Worm (Caenorhabditis elegans) whole organism, late embryonic: ENCODE results near the gene dop-2.

Experiments
- C08G9.2 ChIP-seq: sonication (generic microtip); optimal IDR thresholded peaks from 2 replicates; lab custom pipeline; 2016; ENCODE audit warnings: mild to moderate bottlenecking, missing genetic modification characterization, moderate library complexity, missing compliant biosample characterization
- K09A11.1 ChIP-seq: sonication (generic microtip); optimal IDR thresholded peaks from 2 replicates; lab custom pipeline; 2017; ENCODE audit warnings: antibody characterized with exemption, mild to moderate bottlenecking, missing genetic modification characterization, missing compliant biosample characterization; ENCODE audit not compliant: insufficient read depth
- T23F11.4 ChIP-seq: fragments of 200-800 bp; sonication (Bioruptor generic); optimal IDR thresholded peaks from 2 replicates; lab custom pipeline; 2018; ENCODE audit warnings: mild to moderate bottlenecking, missing genetic modification characterization, missing compliant biosample characterization
- Y22D7AL.16 ChIP-seq: sonication (generic microtip); optimal IDR thresholded peaks from 2 replicates; lab custom pipeline; 2016; ENCODE audit warnings: missing genetic modification characterization, missing compliant biosample characterization
- ahr-1 ChIP-seq: sonication (generic microtip); optimal IDR thresholded peaks from 2 replicates; lab custom pipeline; 2016; ENCODE audit warnings: missing genetic modification characterization, missing compliant biosample characterization
- ceh-14 ChIP-seq: sonication (generic microtip); optimal IDR thresholded peaks from 2 replicates; lab custom pipeline; 2016; ENCODE audit warnings: missing genotype, missing genetic modification characterization, missing compliant biosample characterization
- ceh-18 ChIP-seq: sonication (generic microtip); optimal IDR thresholded peaks from 2 replicates; lab custom pipeline; 2016; ENCODE audit warnings: missing genetic modification characterization, missing compliant biosample characterization
- ceh-2 ChIP-seq: sonication (generic microtip); optimal IDR thresholded peaks from 2 replicates; lab custom pipeline; 2016; ENCODE audit warnings: missing genotype, missing genetic modification characterization, missing compliant biosample characterization
- ceh-22 ChIP-seq: sonication (generic microtip); optimal IDR thresholded peaks from 2 replicates; lab custom pipeline; 2017; ENCODE audit warnings: missing biosample characterization, missing genetic modification characterization
- ceh-30 ChIP-seq: fragments of 150-350 bp; optimal IDR thresholded peaks from 2 replicates; lab custom pipeline; 2014; ENCODE audit warnings: missing biosample characterization, missing genetic modification characterization
- ceh-31 ChIP-seq: sonication (generic microtip); optimal IDR thresholded peaks from 2 replicates; lab custom pipeline; 2016; ENCODE audit warnings: missing genetic modification characterization, missing compliant biosample characterization
- ceh-34 ChIP-seq: sonication (generic microtip); optimal IDR thresholded peaks from 2 replicates; lab custom pipeline; 2016; ENCODE audit warnings: mild to moderate bottlenecking, missing genetic modification characterization, missing compliant biosample characterization
- ceh-45 ChIP-seq: fragments of 200-800 bp; sonication (Bioruptor generic); IDR thresholded peaks from 2 replicates; pipeline ENCODE4 v1.3.6; 2022; ENCODE audit warnings: missing genetic modification reagents, missing genetic modification characterization, missing compliant biosample characterization
- ceh-48 ChIP-seq: sonication (generic microtip); optimal IDR thresholded peaks from 2 replicates; lab custom pipeline; 2016; ENCODE audit warnings: missing genetic modification characterization, inconsistent platforms, missing compliant biosample characterization
- ceh-6 ChIP-seq: fragments of 200-800 bp; sonication (Bioruptor generic); optimal IDR thresholded peaks from 2 replicates; lab custom pipeline; 2018; ENCODE audit warnings: mild to moderate bottlenecking, missing genetic modification characterization, missing compliant biosample characterization
- ceh-9 ChIP-seq: sonication (generic microtip); optimal IDR thresholded peaks from 2 replicates; lab custom pipeline; 2016; ENCODE audit warnings: mild to moderate bottlenecking, missing genetic modification characterization, inconsistent platforms, missing compliant biosample characterization
- che-1 ChIP-seq: sonication (generic microtip); optimal IDR thresholded peaks from 2 replicates; lab custom pipeline; 2016; ENCODE audit warnings: mild to moderate bottlenecking, missing genetic modification characterization, missing compliant biosample characterization
- dmd-4 ChIP-seq: sonication (generic microtip); optimal IDR thresholded peaks from 2 replicates; lab custom pipeline; 2016; ENCODE audit warnings: borderline replicate concordance, missing genetic modification characterization, missing compliant biosample characterization
- dve-1 ChIP-seq: sonication (generic microtip); optimal IDR thresholded peaks from 2 replicates; lab custom pipeline; 2017; ENCODE audit warnings: antibody characterized with exemption, mild to moderate bottlenecking, missing genetic modification characterization, missing compliant biosample characterization
- elt-2 ChIP-seq: sonication (generic microtip); optimal IDR thresholded peaks from 2 replicates; lab custom pipeline; 2016; ENCODE audit warnings: missing genetic modification reagents, missing genetic modification characterization, missing compliant biosample characterization
- ets-4 ChIP-seq: sonication (generic microtip); optimal IDR thresholded peaks from 2 replicates; lab custom pipeline; 2016; ENCODE audit warnings: missing genetic modification characterization, missing compliant biosample characterization
- eyg-1 ChIP-seq: sonication (generic microtip); optimal IDR thresholded peaks from 2 replicates; lab custom pipeline; 2016; ENCODE audit warnings: missing genotype, missing genetic modification characterization, missing compliant biosample characterization
- fkh-10 ChIP-seq: fragments of 150-350 bp; optimal IDR thresholded peaks from 2 replicates; lab custom pipeline; 2014; ENCODE audit warnings: missing biosample characterization, missing genetic modification reagents, missing genetic modification characterization
- fkh-6 ChIP-seq: sonication (generic microtip); optimal IDR thresholded peaks from 2 replicates; lab custom pipeline; 2016; ENCODE audit warnings: missing genetic modification characterization, missing compliant biosample characterization
- gmeb-2 ChIP-seq: sonication (generic microtip); optimal IDR thresholded peaks from 2 replicates; lab custom pipeline; 2016; ENCODE audit warnings: missing genetic modification characterization, inconsistent platforms, missing compliant biosample characterization
- hlh-13 ChIP-seq: fragments of 200-800 bp; sonication (Bioruptor generic); optimal IDR thresholded peaks from 2 replicates; lab custom pipeline; 2018; ENCODE audit warnings: mild to moderate bottlenecking, missing genetic modification characterization, missing compliant biosample characterization
- hlh-6 ChIP-seq: sonication (generic microtip); optimal IDR thresholded peaks from 2 replicates; lab custom pipeline; 2016; ENCODE audit warnings: missing genotype, missing genetic modification characterization, missing compliant biosample characterization
- lim-6 ChIP-seq: sonication (generic microtip); optimal IDR thresholded peaks from 2 replicates; lab custom pipeline; 2016; ENCODE audit warnings: missing genetic modification characterization, missing compliant biosample characterization
- lin-11 ChIP-seq: fragments of 200-800 bp; sonication (Bioruptor generic); optimal IDR thresholded peaks from 2 replicates; lab custom pipeline; 2018; ENCODE audit warnings: mild to moderate bottlenecking, missing genetic modification characterization, missing compliant biosample characterization
- nfya-1 ChIP-seq: sonication (generic microtip); optimal IDR thresholded peaks from 2 replicates; lab custom pipeline; 2017; ENCODE audit warnings: missing genetic modification characterization, mild to moderate bottlenecking, missing compliant biosample characterization, antibody characterized with exemption, moderate library complexity
- nhr-232 ChIP-seq: sonication (generic microtip); optimal IDR thresholded peaks from 2 replicates; lab custom pipeline; 2016; ENCODE audit warnings: missing genetic modification characterization, missing compliant biosample characterization
- npax-4 ChIP-seq: sonication (generic microtip); optimal IDR thresholded peaks from 2 replicates; lab custom pipeline; 2016; ENCODE audit warnings: missing genetic modification characterization, missing compliant biosample characterization
- odd-2 ChIP-seq: sonication (generic microtip); optimal IDR thresholded peaks from 2 replicates; lab custom pipeline; 2017; ENCODE audit warnings: antibody characterized with exemption, mild to moderate bottlenecking, missing genetic modification characterization, missing compliant biosample characterization
- pag-3 ChIP-seq: sonication (generic microtip); optimal IDR thresholded peaks from 2 replicates; lab custom pipeline; 2016; ENCODE audit warnings: missing compliant biosample characterization, missing genetic modification characterization, borderline replicate concordance
- pha-2 ChIP-seq: sonication (generic microtip); optimal IDR thresholded peaks from 2 replicates; lab custom pipeline; 2017; ENCODE audit warnings: mild to moderate bottlenecking, missing genetic modification characterization, missing compliant biosample characterization
- ref-2 ChIP-seq: sonication (generic microtip); optimal IDR thresholded peaks from 2 replicates; lab custom pipeline; 2016; ENCODE audit warnings: missing genetic modification characterization, missing compliant biosample characterization
- rnt-1 ChIP-seq: sonication (generic microtip); optimal IDR thresholded peaks from 2 replicates; lab custom pipeline; 2016; ENCODE audit warnings: missing genetic modification characterization, missing compliant biosample characterization
- sox-2 ChIP-seq: fragments of 200-800 bp; sonication (Bioruptor generic); IDR thresholded peaks from 2 replicates; pipeline ENCODE4 v1.3.6; 2022; ENCODE audit warnings: missing genetic modification reagents, missing genetic modification characterization, missing compliant biosample characterization
- sox-4 ChIP-seq: sonication (generic microtip); optimal IDR thresholded peaks from 2 replicates; lab custom pipeline; 2017; ENCODE audit warnings: mild to moderate bottlenecking, missing genetic modification characterization, inconsistent platforms, missing compliant biosample characterization
- syd-9 ChIP-seq: sonication (generic microtip); optimal IDR thresholded peaks from 2 replicates; lab custom pipeline; 2016; ENCODE audit warnings: mild to moderate bottlenecking, missing genetic modification characterization, moderate library complexity, missing compliant biosample characterization
- tbx-7 ChIP-seq: sonication (generic microtip); optimal IDR thresholded peaks from 2 replicates; lab custom pipeline; 2016; ENCODE audit warnings: missing genotype, missing genetic modification characterization, missing compliant biosample characterization
- ttx-3 ChIP-seq: sonication (generic microtip); optimal IDR thresholded peaks from 2 replicates; lab custom pipeline; 2016; ENCODE audit warnings: missing genetic modification reagents, missing genetic modification characterization, missing compliant biosample characterization
- unc-3 ChIP-seq, 2 experiments: fragments of 200-800 bp in 1 of 2; sonication (Bioruptor generic) in 1 of 2; sonication (generic microtip) in 1 of 2; conservative IDR thresholded peaks in 1 of 2; optimal IDR thresholded peaks in 1 of 2; 2 replicates each; pipeline versions ENCODE4 v1.3.6 to Lab custom; 2016 to 2022; ENCODE audit warnings: missing compliant biosample characterization in 2 of 2, missing genetic modification characterization in 2 of 2, missing genetic modification reagents in 1 of 2
- unc-55 ChIP-seq: sonication (generic microtip); optimal IDR thresholded peaks from 2 replicates; lab custom pipeline; 2017; ENCODE audit warnings: missing biosample characterization, missing genetic modification reagents, missing genetic modification characterization
- zip-5 ChIP-seq: sonication (generic microtip); optimal IDR thresholded peaks from 2 replicates; lab custom pipeline; 2016; ENCODE audit warnings: missing genetic modification characterization, missing compliant biosample characterization

Gene dop-2

DNA sequence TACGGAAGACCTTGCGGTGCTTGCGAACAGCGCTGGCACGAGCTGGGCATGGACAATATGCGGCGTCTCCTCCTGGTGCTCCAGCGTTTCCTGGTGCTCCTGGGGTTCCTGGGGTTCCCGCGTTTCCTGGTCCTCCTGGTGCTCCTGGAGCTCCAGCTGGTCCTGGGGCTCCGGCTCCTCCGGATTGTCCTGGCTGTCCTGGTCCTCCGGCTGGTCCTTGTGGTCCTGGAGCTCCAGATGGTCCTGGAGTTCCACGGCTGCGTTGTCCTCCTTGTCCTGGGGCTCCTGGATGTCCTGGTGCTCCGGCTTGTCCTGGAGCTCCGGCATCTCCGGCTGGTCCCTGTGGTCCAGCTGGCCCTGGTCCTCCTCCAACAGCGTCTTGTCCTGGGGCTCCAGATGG lies 24.0 kb downstream of the dop-2 start:
- TF ChIP-seq K09A11.1 (tag; lab: Kevin White, UChicago), result no peak
- TF ChIP-seq gmeb-2, result no peak
- TF ChIP-seq odd-2, result no peak
- no peak for TF ChIP-seq rnt-1 (tag; lab: Kevin White, UChicago)
- no peak for TF ChIP-seq dve-1
- no peak for TF ChIP-seq syd-9 (tag; lab: Kevin White, UChicago)
- no peak for TF ChIP-seq Y22D7AL.16 (tag; lab: Kevin White, UChicago)
- no peak for TF ChIP-seq npax-4
- TF ChIP-seq lin-11 (tag; lab: Kevin White, UChicago), result no peak
- TF ChIP-seq nfya-1, result no peak
- TF ChIP-seq ceh-2 (tag; lab: Kevin White, UChicago), result no peak
- TF ChIP-seq ttx-3 (tag; lab: Kevin White, UChicago), result no peak
- TF ChIP-seq ceh-45, result no peak
- TF ChIP-seq ceh-6 (GFP tag; lab: Kevin White, UChicago), result no peak
- TF ChIP-seq, all 69 proteins: peak for 0

DNA sequence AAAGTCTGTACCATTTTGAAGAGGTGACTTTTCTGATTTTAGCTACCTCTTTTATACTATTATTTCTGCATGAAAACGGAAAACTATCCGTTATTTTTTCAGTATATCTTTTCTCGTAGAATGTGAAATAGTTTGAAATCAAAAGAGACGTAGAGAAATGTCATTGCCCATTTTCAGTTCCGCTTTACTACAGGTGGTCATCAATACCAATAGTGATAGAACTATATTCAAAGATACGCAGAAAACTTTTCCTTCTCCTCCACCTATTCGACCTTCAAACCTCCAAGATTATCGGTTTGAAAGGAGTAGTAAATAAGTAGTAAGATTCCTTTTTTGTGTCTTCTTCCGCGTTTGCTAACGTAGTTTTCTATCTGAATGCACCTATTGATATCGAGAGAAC lies 25.0 kb downstream of the dop-2 start, which contains the start of gene col-147:
TSS of gene col-147 (minus strand) at position 26 of the 400 bp plus-strand sequence.
- no peak for TF ChIP-seq lim-6 (tag; lab: Kevin White, UChicago)
- no peak for TF ChIP-seq gmeb-2
- TF ChIP-seq npax-4, result no peak
- no peak for TF ChIP-seq eyg-1
- no peak for TF ChIP-seq hlh-6 (tag; lab: Kevin White, UChicago)
- TF ChIP-seq rnt-1 (tag; lab: Kevin White, UChicago), result no peak
- no peak for TF ChIP-seq ets-4 (tag; lab: Kevin White, UChicago)
- no peak for TF ChIP-seq sox-2 (GFP tag; lab: Robert Waterston, UW)
- TF ChIP-seq ceh-14 (tag; lab: Kevin White, UChicago), result no peak
- no peak for TF ChIP-seq ref-2 (tag; lab: Kevin White, UChicago)
- no peak for TF ChIP-seq zip-5 (tag; lab: Kevin White, UChicago)
- TF ChIP-seq pha-2 (tag; lab: Kevin White, UChicago), result no peak
- TF ChIP-seq ceh-6 (GFP tag; lab: Kevin White, UChicago), result no peak
- no peak for TF ChIP-seq C08G9.2
- no peak for TF ChIP-seq hlh-13 (GFP tag; lab: Kevin White, UChicago)
- no peak for TF ChIP-seq ceh-48 (tag; lab: Kevin White, UChicago)
- no peak for TF ChIP-seq nhr-232

DNA sequence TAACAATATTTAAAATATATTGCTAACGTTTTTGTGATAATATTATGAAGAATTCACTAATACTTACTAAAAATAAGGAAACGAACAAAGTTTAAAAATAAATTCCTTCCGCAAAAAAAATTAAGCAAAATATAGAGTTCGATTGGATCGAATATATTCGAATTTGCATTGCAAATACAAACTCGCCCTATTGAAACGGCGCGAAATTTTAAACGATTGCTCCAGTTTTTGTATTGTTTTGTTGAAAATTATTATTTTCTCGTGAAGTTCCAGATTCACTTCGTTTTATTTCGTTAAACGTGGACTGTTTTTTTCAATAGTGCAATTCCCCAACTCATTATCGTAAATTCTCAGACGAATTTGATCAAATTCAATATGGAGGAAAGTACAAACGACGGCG lies 37.2 kb downstream of the dop-2 start, which contains the start of the genes atl-1 and hcp-2:
TSS of gene atl-1 (minus strand) at position 89 of the 400 bp plus-strand sequence.
TSS of gene hcp-2 (plus strand) at position 353 of the 400 bp plus-strand sequence.
- TF ChIP-seq dmd-4 (no peak), ahr-1 (tag; lab: Kevin White, UChicago) (no peak), ceh-30 (no peak), sox-2 (GFP tag; lab: Robert Waterston, UW) (no peak), pha-2 (tag; lab: Kevin White, UChicago) (no peak), eyg-1 (no peak), elt-2 (no peak), fkh-10 (GFP tag; lab: Kevin White, UChicago) (no peak), ref-2 (tag; lab: Kevin White, UChicago) (no peak), fkh-6 (tag; lab: Kevin White, UChicago) (no peak), K09A11.1 (tag; lab: Kevin White, UChicago) (no peak), ets-4 (tag; lab: Kevin White, UChicago) (no peak)
- TF ChIP-seq, all 69 proteins: peak for 0

DNA sequence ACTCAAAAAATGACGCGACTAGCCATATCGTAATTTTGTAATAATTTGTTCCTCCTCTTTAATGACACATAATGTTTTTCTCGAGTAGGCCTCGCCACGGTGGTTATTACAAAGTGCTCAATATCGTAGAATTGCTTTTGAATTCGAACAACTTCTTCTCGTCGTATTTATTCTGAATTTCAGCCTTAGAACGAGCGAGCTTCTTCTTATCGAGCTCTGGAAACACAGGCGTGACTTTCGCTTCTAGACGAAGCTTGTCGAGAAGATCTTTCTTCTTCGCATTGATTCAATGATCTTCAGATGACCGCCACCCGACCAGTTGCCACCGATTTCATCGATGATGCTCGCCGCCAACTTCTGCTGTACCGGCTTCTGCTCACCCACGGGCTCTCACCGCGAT lies 42.9 kb downstream of the dop-2 start, which contains the start of gene T06E4.21:
TSS of gene T06E4.21 (plus strand) at position 301 of the 400 bp plus-strand sequence.
- no peak for TF ChIP-seq T23F11.4
- no peak for TF ChIP-seq eyg-1
- TF ChIP-seq che-1 (tag; lab: Kevin White, UChicago), result no peak
- no peak for TF ChIP-seq unc-3 (GFP tag; conservative IDR thresholded peaks at IDR 0.05; lab: Robert Waterston, UW)
- TF ChIP-seq unc-3 (tag; optimal IDR thresholded peaks at IDR 0.05; lab: Kevin White, UChicago), result no peak
- TF ChIP-seq tbx-7 (tag; lab: Kevin White, UChicago), result no peak
- TF ChIP-seq unc-55 (GFP tag; lab: Kevin White, UChicago), result no peak
- TF ChIP-seq dve-1, result no peak
- TF ChIP-seq ceh-22 (tag; lab: Kevin White, UChicago), result no peak
- no peak for TF ChIP-seq pag-3
- TF ChIP-seq ceh-34 (tag; lab: Kevin White, UChicago), result no peak
- TF ChIP-seq ceh-31 (tag; lab: Kevin White, UChicago), result no peak
- no peak for TF ChIP-seq elt-2
- no peak for TF ChIP-seq lim-6 (tag; lab: Kevin White, UChicago)
- no peak for TF ChIP-seq sox-4
- TF ChIP-seq ceh-9 (tag; lab: Kevin White, UChicago), result no peak
- no peak for TF ChIP-seq K09A11.1 (tag; lab: Kevin White, UChicago)
- no peak for TF ChIP-seq ceh-45
- no peak for TF ChIP-seq ceh-18 (tag; lab: Kevin White, UChicago)
